Fruit fly (Drosophila melanogaster): ENCODE data around the gene Gr22d.

- TF ChIP-seq usp (GFP tag; optimal IDR thresholded peaks at IDR 0.05) (no peak), CG8478 (optimal IDR thresholded peaks at IDR 0.05) (no peak), psq (optimal IDR thresholded peaks at IDR 0.05) (no peak)
These were observed 36.2 kb upstream of the Gr22d start, which contains the start of gene CG31664 for dm6 chr2L:1826400-1826799.

All from whole organism.